Fruit fly (Drosophila melanogaster) whole organism, adult: ENCODE measurements around the gene Mau2.
A peak's percentile ranks its signal among the peaks of the same experiment; 100 is the strongest.

ENCODE experiments used
- CG11617 ChIP-seq: fragments of 200-800 bp; sonication (Bioruptor generic); optimal IDR thresholded peaks from 2 replicates; lab custom pipeline; 2017; ENCODE audit warnings: mild to moderate bottlenecking, missing biosample characterization, missing genetic modification reagents, missing genetic modification characterization
- CG12768 ChIP-seq: fragments of 200-800 bp; sonication (Bioruptor generic); optimal IDR thresholded peaks from 2 replicates; lab custom pipeline; 2017; ENCODE audit warnings: missing biosample characterization, missing genetic modification characterization, mild to moderate bottlenecking, moderate library complexity, missing genetic modification reagents
- CG14711 ChIP-seq: fragments of 200-800 bp; sonication (Bioruptor generic); optimal IDR thresholded peaks from 2 replicates; lab custom pipeline; 2018; ENCODE audit warnings: missing biosample characterization, mild to moderate bottlenecking, missing genetic modification characterization, moderate library complexity
- CG1620 ChIP-seq: fragments of 200-800 bp; sonication (Bioruptor generic); optimal IDR thresholded peaks from 2 replicates; lab custom pipeline; 2016; ENCODE audit warnings: missing biosample characterization, missing genetic modification characterization
- CG33017 ChIP-seq: fragments of 200-800 bp; sonication (Bioruptor generic); optimal IDR thresholded peaks from 2 replicates; lab custom pipeline; 2018; ENCODE audit warnings: missing biosample characterization, mild to moderate bottlenecking, missing genetic modification characterization, moderate library complexity
- CG5204 ChIP-seq: fragments of 200-800 bp; sonication (Bioruptor generic); optimal IDR thresholded peaks from 2 replicates; lab custom pipeline; 2016; ENCODE audit warnings: missing biosample characterization, missing genetic modification characterization
- CG7045 ChIP-seq: fragments of 200-800 bp; sonication (Bioruptor generic); optimal IDR thresholded peaks from 2 replicates; lab custom pipeline; 2017; ENCODE audit warnings: missing biosample characterization, mild to moderate bottlenecking, missing genetic modification characterization
- CG7101 ChIP-seq: fragments of 200-800 bp; sonication (Bioruptor generic); optimal IDR thresholded peaks from 2 replicates; lab custom pipeline; 2018; ENCODE audit warnings: missing biosample characterization, mild to moderate bottlenecking, missing genetic modification characterization, moderate library complexity
- Clk ChIP-seq: fragments of 200-800 bp; sonication (Bioruptor generic); optimal IDR thresholded peaks from 2 replicates; lab custom pipeline; 2017; ENCODE audit warnings: missing biosample characterization, missing genetic modification characterization
- Crg-1 ChIP-seq: fragments of 200-800 bp; sonication (Bioruptor generic); optimal IDR thresholded peaks from 2 replicates; lab custom pipeline; 2016; ENCODE audit warnings: missing biosample characterization, missing genetic modification characterization
- Hr96 ChIP-seq: fragments of 200-800 bp; sonication (Bioruptor generic); optimal IDR thresholded peaks from 2 replicates; lab custom pipeline; 2016; ENCODE audit warnings: missing biosample characterization, missing genetic modification characterization
- Mnt ChIP-seq: fragments of 200-800 bp; sonication (Bioruptor generic); optimal IDR thresholded peaks from 2 replicates; lab custom pipeline; 2016; ENCODE audit warnings: missing biosample characterization, mild to moderate bottlenecking, missing genetic modification characterization
- bab1 ChIP-seq: fragments of 200-800 bp; sonication (Bioruptor generic); optimal IDR thresholded peaks from 3 replicates; lab custom pipeline; 2019; ENCODE audit warnings: missing biosample characterization, mild to moderate bottlenecking, missing genetic modification characterization, moderate library complexity
- cic ChIP-seq: fragments of 200-800 bp; sonication (Bioruptor generic); optimal IDR thresholded peaks from 2 replicates; lab custom pipeline; 2017; ENCODE audit warnings: missing biosample characterization, mild to moderate bottlenecking, missing genetic modification characterization, moderate library complexity
- cnc ChIP-seq, 2 experiments: fragments of >200 bp; optimal IDR thresholded peaks; 2 replicates each; lab custom pipeline; 2017
- kay ChIP-seq: fragments of 200-800 bp; sonication (Bioruptor generic); peaks from one replicate; lab custom pipeline; 2016; ENCODE audit warnings: missing biosample characterization, missing genetic modification characterization, borderline replicate concordance
- ovo ChIP-seq: fragments of 200-800 bp; sonication (Bioruptor generic); optimal IDR thresholded peaks from 2 replicates; lab custom pipeline; 2016; ENCODE audit warnings: missing biosample characterization, missing genetic modification characterization
- pad ChIP-seq: fragments of 200-800 bp; sonication (Bioruptor generic); optimal IDR thresholded peaks from 3 replicates; lab custom pipeline; 2017; ENCODE audit warnings: missing biosample characterization, missing genetic modification characterization, mild to moderate bottlenecking, moderate library complexity, missing genetic modification reagents
- tj ChIP-seq: fragments of 200-800 bp; sonication (Bioruptor generic); optimal IDR thresholded peaks from 3 replicates; lab custom pipeline; 2017; ENCODE audit warnings: missing biosample characterization, mild to moderate bottlenecking, missing genetic modification characterization, moderate library complexity
- toe ChIP-seq: fragments of 200-800 bp; sonication (Bioruptor generic); optimal IDR thresholded peaks from 2 replicates; lab custom pipeline; 2016; ENCODE audit warnings: missing biosample characterization, missing genetic modification characterization

The Mau2 gene

dm6 chr3R:15208712-15209499, at the start of gene Mau2, which contains the start of gene Spn88Eb:
Mau2 (plus strand) TSS chr3R:15209204.
Spn88Eb (minus strand) TSS chr3R:15208762.
- TF ChIP-seq CG1620 (GFP tag; lab: Kevin White, UChicago): peak; percentile 73
- TF ChIP-seq kay (GFP tag; lab: Kevin White, UChicago): no peak
- peak; percentile 21 for TF ChIP-seq ovo (GFP tag; lab: Kevin White, UChicago)
- no peak for TF ChIP-seq cnc (optimal IDR thresholded peaks at IDR 0.05; lab: Kevin White, UChicago)
- peak; percentile 25 for TF ChIP-seq tj (GFP tag; lab: Kevin White, UChicago)
- TF ChIP-seq pad (GFP tag; lab: Kevin White, UChicago): peak; percentile 59
- peak; percentile 68 for TF ChIP-seq Mnt (GFP tag; lab: Kevin White, UChicago)
- TF ChIP-seq CG5204 (GFP tag; lab: Kevin White, UChicago): no peak
- peak; percentile 55 for TF ChIP-seq Crg-1 (GFP tag; lab: Kevin White, UChicago)
- peak; percentile 56 for TF ChIP-seq CG7101
- peak; percentile 71 for TF ChIP-seq Clk
- peak; percentile 54 for TF ChIP-seq CG7045 (GFP tag; lab: Kevin White, UChicago)
- peak; percentile 45 for TF ChIP-seq cic (GFP tag; lab: Kevin White, UChicago)
- TF ChIP-seq CG12768 (GFP tag; lab: Kevin White, UChicago): peak; percentile 62
- peak; percentile 58 for TF ChIP-seq CG11617
- TF ChIP-seq CG33017 (tag; lab: Kevin White, UChicago): peak; percentile 33
- no peak for TF ChIP-seq Hr96
- TF ChIP-seq bab1 (GFP tag; lab: Kevin White, UChicago): peak; percentile 2
- TF ChIP-seq CG14711 (tag; lab: Kevin White, UChicago): peak; percentile 43
- peak; percentile 74 for TF ChIP-seq toe

dm6 chr3R:15177230-15177629, 31.8 kb upstream of the Mau2 start:
- TF ChIP-seq toe: no peak
- TF ChIP-seq Mnt (GFP tag; lab: Kevin White, UChicago): no peak
- TF ChIP-seq kay (GFP tag; lab: Kevin White, UChicago): peak; percentile 81
- TF ChIP-seq bab1 (GFP tag; lab: Kevin White, UChicago): no peak

dm6 chr3R:15181467-15181866, 27.5 kb upstream of the Mau2 start, which contains the start of gene Mf:
Mf (minus strand) TSS chr3R:15181510.
- TF ChIP-seq kay (GFP tag; lab: Kevin White, UChicago) (peak; percentile 91), pad (GFP tag; lab: Kevin White, UChicago) (no peak), CG7101 (peak; percentile 3)

dm6 chr3R:15196134-15197034, 12.6 kb upstream of the Mau2 start, which contains the start of the genes Kpc1 and CG42542:
Kpc1 (minus strand) TSS chr3R:15196210.
CG42542 (plus strand) TSS chr3R:15196598.
- TF ChIP-seq CG1620 (GFP tag; lab: Kevin White, UChicago) (peak; percentile 85), CG7045 (GFP tag; lab: Kevin White, UChicago) (peak; percentile 67), Clk (peak; percentile 78), tj (GFP tag; lab: Kevin White, UChicago) (peak; percentile 89), Hr96 (peak; percentile 73), cic (GFP tag; lab: Kevin White, UChicago) (peak; percentile 58), toe (peak; percentile 89), CG11617 (peak; percentile 70), CG33017 (tag; lab: Kevin White, UChicago) (peak; percentile 53), CG14711 (tag; lab: Kevin White, UChicago) (peak; percentile 52), kay (GFP tag; lab: Kevin White, UChicago) (peak; percentile 94), ovo (GFP tag; lab: Kevin White, UChicago) (peak; percentile 72), Crg-1 (GFP tag; lab: Kevin White, UChicago) (peak; percentile 72), Mnt (GFP tag; lab: Kevin White, UChicago) (peak; percentile 75), CG12768 (GFP tag; lab: Kevin White, UChicago) (peak; percentile 76), bab1 (GFP tag; lab: Kevin White, UChicago) (peak; percentile 25), cnc (optimal IDR thresholded peaks at IDR 0.05; lab: Kevin White, UChicago) (no peak), CG5204 (GFP tag; lab: Kevin White, UChicago) (peak; percentile 79), pad (GFP tag; lab: Kevin White, UChicago) (peak; percentile 85), CG7101 (peak; percentile 75)

- peak; percentile 37 for TF ChIP-seq cic (GFP tag; lab: Kevin White, UChicago)
- TF ChIP-seq CG7045 (GFP tag; lab: Kevin White, UChicago): peak; percentile 7
- no peak for TF ChIP-seq CG7101
- no peak for TF ChIP-seq cnc (optimal IDR thresholded peaks at IDR 0.05; lab: Kevin White, UChicago)
- peak; percentile 25 for TF ChIP-seq CG12768 (GFP tag; lab: Kevin White, UChicago)
- TF ChIP-seq kay (GFP tag; lab: Kevin White, UChicago): peak; percentile 47
- no peak for TF ChIP-seq CG14711 (tag; lab: Kevin White, UChicago)
These were observed 11.6 kb upstream of the Mau2 start for dm6 chr3R:15197373-15197772.
